Fruit fly (Drosophila melanogaster) whole organism, prepupa: ENCODE measurements around the gene dgt2.

Experiments
- CG10669 ChIP-seq: fragments of 200-800 bp; sonication (Bioruptor generic); optimal IDR thresholded peaks from 3 replicates; lab custom pipeline; 2018; ENCODE audit warnings: missing biosample characterization, mild to moderate bottlenecking, missing genetic modification characterization, moderate library complexity
- CG11294 ChIP-seq: fragments of 200-800 bp; sonication (Bioruptor generic); IDR thresholded peaks from 2 replicates; pipeline ENCODE4 v1.3.6; 2022; ENCODE audit warnings: missing biosample characterization, missing genetic modification characterization
- CG11762 ChIP-seq: fragments of 200-800 bp; sonication (Bioruptor generic); optimal IDR thresholded peaks from 3 replicates; lab custom pipeline; 2016; ENCODE audit warnings: missing biosample characterization, missing genetic modification characterization; ENCODE audit not compliant: insufficient read depth
- CG11902 ChIP-seq: fragments of 200-800 bp; sonication (Bioruptor generic); optimal IDR thresholded peaks from 3 replicates; lab custom pipeline; 2016; ENCODE audit warnings: missing biosample characterization, missing genetic modification characterization
- CG15336 ChIP-seq: fragments of 200-800 bp; sonication (Bioruptor generic); IDR thresholded peaks from 2 replicates; pipeline ENCODE4 v1.3.6; 2022; ENCODE audit warnings: missing biosample characterization, missing genetic modification characterization
- CG1621 ChIP-seq: fragments of 200-800 bp; sonication (Bioruptor generic); optimal IDR thresholded peaks from 3 replicates; lab custom pipeline; 2018; ENCODE audit warnings: missing biosample characterization, mild to moderate bottlenecking, missing genetic modification characterization
- CG16779 ChIP-seq: fragments of 200-800 bp; sonication (Bioruptor generic); optimal IDR thresholded peaks from 3 replicates; lab custom pipeline; 2017; ENCODE audit warnings: missing biosample characterization, mild to moderate bottlenecking, missing genetic modification characterization
- CG31627 ChIP-seq: fragments of 200-800 bp; sonication (Bioruptor generic); optimal IDR thresholded peaks from 3 replicates; lab custom pipeline; 2016; ENCODE audit warnings: missing biosample characterization, missing genetic modification characterization
- CG32006 ChIP-seq: fragments of 200-800 bp; sonication (Bioruptor generic); optimal IDR thresholded peaks from 3 replicates; lab custom pipeline; 2017; ENCODE audit warnings: missing biosample characterization, mild to moderate bottlenecking, missing genetic modification characterization
- CG6163 ChIP-seq: fragments of 200-800 bp; sonication (Bioruptor generic); IDR thresholded peaks from 3 replicates; pipeline ENCODE4 v1.3.6; 2022; ENCODE audit warnings: missing biosample characterization, missing genetic modification characterization
- CG6792 ChIP-seq: fragments of 200-800 bp; sonication (Bioruptor generic); optimal IDR thresholded peaks from 3 replicates; lab custom pipeline; 2016; ENCODE audit warnings: missing biosample characterization, missing genetic modification characterization
- CG6808 ChIP-seq: fragments of 200-800 bp; sonication (Bioruptor generic); optimal IDR thresholded peaks from 3 replicates; lab custom pipeline; 2017; ENCODE audit warnings: missing biosample characterization, missing genetic modification characterization, mild to moderate bottlenecking, moderate library complexity, missing genetic modification reagents
- CG6854 ChIP-seq: fragments of 200-800 bp; sonication (Bioruptor generic); optimal IDR thresholded peaks from 2 replicates; lab custom pipeline; 2017; ENCODE audit warnings: missing biosample characterization, mild to moderate bottlenecking, missing genetic modification characterization
- CG7368 ChIP-seq: fragments of 200-800 bp; sonication (Bioruptor generic); optimal IDR thresholded peaks from 3 replicates; lab custom pipeline; 2016; ENCODE audit warnings: missing biosample characterization, missing genetic modification characterization
- CG8119 ChIP-seq: fragments of 200-800 bp; sonication (Bioruptor generic); IDR thresholded peaks from 3 replicates; pipeline ENCODE4 v1.3.6; 2022; ENCODE audit warnings: missing biosample characterization, missing genetic modification characterization
- CG8319 ChIP-seq: fragments of 200-800 bp; sonication (Bioruptor generic); optimal IDR thresholded peaks from 3 replicates; lab custom pipeline; 2016; ENCODE audit warnings: missing biosample characterization, missing genetic modification characterization
- CG8632 ChIP-seq: fragments of 200-800 bp; sonication (Bioruptor generic); optimal IDR thresholded peaks from 3 replicates; lab custom pipeline; 2016; ENCODE audit warnings: missing biosample characterization, missing genetic modification characterization
- CG9139 ChIP-seq: fragments of 200-800 bp; sonication (Bioruptor generic); optimal IDR thresholded peaks from 3 replicates; lab custom pipeline; 2017; ENCODE audit warnings: missing biosample characterization, mild to moderate bottlenecking, missing genetic modification characterization
- Eip78C ChIP-seq: fragments of 200-800 bp; sonication (Bioruptor generic); peaks from one replicate; lab custom pipeline; 2016; ENCODE audit warnings: missing biosample characterization, missing genetic modification characterization
- Eip93F ChIP-seq: fragments of 200-800 bp; sonication (Bioruptor generic); optimal IDR thresholded peaks from 2 replicates; lab custom pipeline; 2016; ENCODE audit warnings: missing biosample characterization, mild to moderate bottlenecking, missing genetic modification characterization
- Ets96B ChIP-seq: fragments of 200-800 bp; optimal IDR thresholded peaks from 2 replicates; lab custom pipeline; 2019; ENCODE audit warnings: missing biosample characterization, mild to moderate bottlenecking, missing genetic modification characterization, moderate library complexity
- Gug ChIP-seq: fragments of 200-800 bp; sonication (Bioruptor generic); IDR thresholded peaks from 2 replicates; pipeline ENCODE4 v1.3.6; 2022; ENCODE audit warnings: missing biosample characterization, missing genetic modification characterization
- Hr4 ChIP-seq: fragments of 200-800 bp; sonication (Bioruptor generic); optimal IDR thresholded peaks from 3 replicates; lab custom pipeline; 2016; ENCODE audit warnings: missing biosample characterization, missing genetic modification characterization
- Lpt ChIP-seq: fragments of 200-800 bp; sonication (Bioruptor generic); optimal IDR thresholded peaks from 3 replicates; lab custom pipeline; 2016; ENCODE audit warnings: missing biosample characterization, missing genetic modification characterization
- OdsH ChIP-seq: fragments of 200-800 bp; sonication (Bioruptor generic); optimal IDR thresholded peaks from 3 replicates; lab custom pipeline; 2016; ENCODE audit warnings: missing biosample characterization, missing genetic modification characterization
- Sox102F ChIP-seq: fragments of 200-800 bp; sonication (Bioruptor generic); optimal IDR thresholded peaks from 2 replicates; lab custom pipeline; 2016; ENCODE audit warnings: missing biosample characterization, mild to moderate bottlenecking, missing genetic modification characterization
- Sox14 ChIP-seq: fragments of 200-800 bp; sonication (Bioruptor generic); optimal IDR thresholded peaks from 3 replicates; lab custom pipeline; 2016; ENCODE audit warnings: missing biosample characterization, missing genetic modification characterization
- cyc ChIP-seq: fragments of 200-800 bp; sonication (Bioruptor generic); optimal IDR thresholded peaks from 3 replicates; lab custom pipeline; 2016; ENCODE audit warnings: missing biosample characterization, missing genetic modification characterization
- dsx ChIP-seq: fragments of 200-800 bp; optimal IDR thresholded peaks from 3 replicates; lab custom pipeline; 2019; ENCODE audit warnings: missing biosample characterization, mild to moderate bottlenecking, missing genetic modification characterization, moderate library complexity; ENCODE audit not compliant: poor library complexity, severe bottlenecking
- eg ChIP-seq: fragments of 200-800 bp; sonication (Bioruptor generic); IDR thresholded peaks from 3 replicates; pipeline ENCODE4 v1.3.6; 2022; ENCODE audit warnings: missing biosample characterization, missing genetic modification characterization
- esn ChIP-seq: fragments of 200-800 bp; sonication (Bioruptor generic); optimal IDR thresholded peaks from 2 replicates; lab custom pipeline; 2016; ENCODE audit warnings: missing biosample characterization, mild to moderate bottlenecking, missing genetic modification characterization, moderate library complexity
- fd59A ChIP-seq: fragments of 200-800 bp; sonication (Bioruptor generic); optimal IDR thresholded peaks from 2 replicates; lab custom pipeline; 2017; ENCODE audit warnings: missing biosample characterization, mild to moderate bottlenecking, missing genetic modification characterization, missing genetic modification reagents
- fd85E ChIP-seq: fragments of 200-800 bp; sonication (Bioruptor generic); optimal IDR thresholded peaks from 3 replicates; lab custom pipeline; 2016; ENCODE audit warnings: missing biosample characterization, missing genetic modification characterization
- fkh ChIP-seq: fragments of 200-800 bp; sonication (Bioruptor generic); optimal IDR thresholded peaks from 3 replicates; lab custom pipeline; 2017; ENCODE audit warnings: missing biosample characterization, mild to moderate bottlenecking, missing genetic modification characterization, moderate library complexity
- lz ChIP-seq: fragments of 200-800 bp; sonication (Bioruptor generic); optimal IDR thresholded peaks from 3 replicates; lab custom pipeline; 2016; ENCODE audit warnings: missing biosample characterization, missing genetic modification characterization
- pdm3 ChIP-seq: fragments of 200-800 bp; sonication (Bioruptor generic); optimal IDR thresholded peaks from 3 replicates; lab custom pipeline; 2016; ENCODE audit warnings: missing biosample characterization, missing genetic modification characterization
- salr ChIP-seq, 2 experiments: fragments of 200-800 bp; sonication (Bioruptor generic); optimal IDR thresholded peaks; 3 replicates each; lab custom pipeline; 2016 to 2018; ENCODE audit warnings: missing biosample characterization in 2 of 2, missing genetic modification characterization in 2 of 2, mild to moderate bottlenecking in 1 of 2
- ss ChIP-seq, 2 experiments: fragments of 200-800 bp; sonication (Bioruptor generic); optimal IDR thresholded peaks; 2 replicates in 1 of 2; 3 replicates in 1 of 2; lab custom pipeline; 2017 to 2018; ENCODE audit warnings: mild to moderate bottlenecking in 2 of 2, missing biosample characterization in 2 of 2, missing genetic modification characterization in 2 of 2, moderate library complexity in 1 of 2
- topi ChIP-seq: fragments of 200-800 bp; sonication (Bioruptor generic); optimal IDR thresholded peaks from 3 replicates; lab custom pipeline; 2016; ENCODE audit warnings: missing biosample characterization, missing genetic modification characterization
- vri ChIP-seq: fragments of 200-800 bp; sonication (Bioruptor generic); optimal IDR thresholded peaks from 3 replicates; lab custom pipeline; 2016; ENCODE audit warnings: missing biosample characterization, mild to moderate bottlenecking, missing genetic modification characterization

The dgt2 gene

DNA sequence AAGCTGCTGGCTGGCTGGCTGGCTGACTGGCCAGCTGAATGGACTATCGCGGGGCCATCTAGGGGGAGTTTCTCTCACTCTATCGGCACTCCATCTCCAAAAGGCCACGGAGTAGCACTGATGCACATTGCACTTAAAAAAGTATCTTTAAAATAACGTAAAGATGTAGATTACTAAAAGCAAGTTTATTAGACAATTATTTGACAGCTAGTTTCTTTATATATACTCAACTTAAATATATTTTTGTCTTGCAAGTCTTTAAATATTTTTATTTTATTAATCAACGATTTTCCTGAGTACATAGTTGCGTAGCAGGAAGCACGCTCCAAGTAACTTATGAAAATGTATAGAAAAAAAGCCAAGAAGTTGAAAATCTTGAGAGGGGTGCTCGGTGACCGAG is 12.8 kb upstream of the dgt2 start:
- TF ChIP-seq fkh (GFP tag; lab: Kevin White, UChicago) (no peak), CG7368 (GFP tag; lab: Kevin White, UChicago) (no peak), CG11902 (GFP tag; lab: Kevin White, UChicago) (no peak), CG1621 (tag; lab: Kevin White, UChicago) (no peak), Lpt (no peak), Eip93F (GFP tag; lab: Kevin White, UChicago) (no peak), CG8119 (peak; percentile 33; the same call in 1 of the 3 replicates), CG11294 (no peak), dsx (GFP tag; lab: Kevin White, UChicago) (no peak), vri (GFP tag; lab: Kevin White, UChicago) (no peak), salr (GFP tag; optimal IDR thresholded peaks at IDR 0.05; lab: Kevin White, UChicago) (no peak), OdsH (no peak), eg (GFP tag; lab: Robert Waterston, UW) (peak; percentile 52; the same call in 2 of the 3 replicates), CG32006 (GFP tag; lab: Kevin White, UChicago) (peak; percentile 2), CG11762 (no peak), CG6792 (no peak), Sox14 (GFP tag; lab: Kevin White, UChicago) (no peak), CG10669 (no peak), CG6163 (GFP tag; lab: Robert Waterston, UW) (no peak), Sox102F (GFP tag; lab: Kevin White, UChicago) (no peak), topi (GFP tag; lab: Kevin White, UChicago) (no peak), CG15336 (GFP tag; lab: Robert Waterston, UW) (peak; percentile 37; the same call in 1 of the 2 replicates), Hr4 (GFP tag; lab: Kevin White, UChicago) (no peak), CG8319 (no peak), Gug (GFP tag; lab: Robert Waterston, UW) (no peak), cyc (GFP tag; lab: Kevin White, UChicago) (no peak), pdm3 (GFP tag; lab: Kevin White, UChicago) (no peak), ss (GFP tag; optimal IDR thresholded peaks at IDR 0.05; lab: Kevin White, UChicago) (no peak), CG9139 (GFP tag; lab: Kevin White, UChicago) (no peak), Eip78C (GFP tag; lab: Kevin White, UChicago) (peak; percentile 64), CG31627 (no peak)

dm6 chr2L:11977721-11978120 is 12.0 kb upstream of the dgt2 start:
- TF ChIP-seq CG11902 (GFP tag; lab: Kevin White, UChicago) (no peak), vri (GFP tag; lab: Kevin White, UChicago) (no peak), CG6854 (no peak), lz (GFP tag; lab: Kevin White, UChicago) (no peak), Sox14 (GFP tag; lab: Kevin White, UChicago) (no peak), Eip78C (GFP tag; lab: Kevin White, UChicago) (no peak), esn (GFP tag; lab: Kevin White, UChicago) (no peak), eg (GFP tag; lab: Robert Waterston, UW) (no peak), CG11294 (no peak), fd59A (no peak), CG31627 (no peak), CG1621 (tag; lab: Kevin White, UChicago) (no peak), fd85E (GFP tag; lab: Kevin White, UChicago) (no peak), CG6808 (GFP tag; lab: Kevin White, UChicago) (no peak), CG16779 (tag; lab: Kevin White, UChicago) (no peak), CG8632 (no peak), Ets96B (tag; lab: Kevin White, UChicago) (no peak)
